Fruit fly (Drosophila melanogaster) whole organism, embryonic: ENCODE measurements around the gene CG46026.

ENCODE experiments used
- Abd-B ChIP-seq: fragments of 200-800 bp; sonication (Bioruptor generic); optimal IDR thresholded peaks from 2 replicates; lab custom pipeline; 2018; ENCODE audit warnings: missing biosample characterization, mild to moderate bottlenecking, missing genetic modification characterization, moderate library complexity
- Bgb ChIP-seq: fragments of 200-800 bp; sonication (Bioruptor generic); IDR thresholded peaks from 2 replicates; pipeline ENCODE4 v1.3.6; 2022; ENCODE audit warnings: missing biosample characterization, missing genetic modification characterization; ENCODE audit not compliant: partially characterized antibody
- CG11247 ChIP-seq: fragments of 200-800 bp; sonication (Bioruptor generic); IDR thresholded peaks from 2 replicates; pipeline ENCODE4 v1.3.6; 2022; ENCODE audit warnings: missing biosample characterization, missing genetic modification characterization
- CG11504 ChIP-seq: fragments of 200-800 bp; sonication (Bioruptor generic); optimal IDR thresholded peaks from 3 replicates; lab custom pipeline; 2019; ENCODE audit warnings: missing biosample characterization, mild to moderate bottlenecking, missing genetic modification characterization, moderate library complexity
- CG13287 ChIP-seq: fragments of 200-800 bp; sonication (Bioruptor generic); IDR thresholded peaks from 2 replicates; pipeline ENCODE4 v1.3.6; 2022; ENCODE audit warnings: missing biosample characterization, missing genetic modification characterization; ENCODE audit not compliant: partially characterized antibody
- CG14441 ChIP-seq: fragments of 200-800 bp; sonication (Bioruptor generic); IDR thresholded peaks from 2 replicates; pipeline ENCODE4 v1.3.6; 2022; ENCODE audit warnings: missing biosample characterization, missing genetic modification characterization
- CG14710 ChIP-seq: fragments of 200-800 bp; sonication (Bioruptor generic); optimal IDR thresholded peaks from 3 replicates; lab custom pipeline; 2019; ENCODE audit warnings: missing biosample characterization, mild to moderate bottlenecking, missing genetic modification characterization, moderate library complexity
- CG15514 ChIP-seq: fragments of 200-800 bp; sonication (Bioruptor generic); optimal IDR thresholded peaks from 3 replicates; lab custom pipeline; 2017; ENCODE audit warnings: missing biosample characterization, missing genetic modification characterization, mild to moderate bottlenecking, moderate library complexity, missing genetic modification reagents
- CG1603 ChIP-seq: fragments of 200-800 bp; sonication (Bioruptor generic); optimal IDR thresholded peaks from 2 replicates; lab custom pipeline; 2019; ENCODE audit warnings: missing biosample characterization, mild to moderate bottlenecking, missing genetic modification characterization, moderate library complexity
- CG2129 ChIP-seq: fragments of 200-800 bp; sonication (Bioruptor generic); IDR thresholded peaks from 2 replicates; pipeline ENCODE4 v1.3.6; 2022; ENCODE audit warnings: missing biosample characterization, missing genetic modification characterization; ENCODE audit not compliant: partially characterized antibody
- CG34224 ChIP-seq: fragments of 200-800 bp; sonication (Bioruptor generic); IDR thresholded peaks from 3 replicates; pipeline ENCODE4 v1.3.6; 2022; ENCODE audit warnings: missing biosample characterization, missing genetic modification characterization; ENCODE audit not compliant: partially characterized antibody
- CG42726 ChIP-seq: fragments of 200-800 bp; sonication (Bioruptor generic); IDR thresholded peaks from 2 replicates; pipeline ENCODE4 v1.3.6; 2022; ENCODE audit warnings: missing biosample characterization, missing genetic modification characterization; ENCODE audit not compliant: partially characterized antibody
- CG4424 ChIP-seq: fragments of 200-800 bp; sonication (Bioruptor generic); optimal IDR thresholded peaks from 3 replicates; lab custom pipeline; 2016; ENCODE audit warnings: missing biosample characterization, missing genetic modification characterization
- CG6654 ChIP-seq: fragments of 200-800 bp; sonication (Bioruptor generic); optimal IDR thresholded peaks from 2 replicates; lab custom pipeline; 2017; ENCODE audit warnings: missing biosample characterization, mild to moderate bottlenecking, missing genetic modification characterization
- CG7963 ChIP-seq: fragments of 200-800 bp; sonication (Bioruptor generic); IDR thresholded peaks from 3 replicates; pipeline ENCODE4 v1.3.6; 2022; ENCODE audit warnings: missing biosample characterization, missing genetic modification characterization; ENCODE audit not compliant: partially characterized antibody
- CoRest ChIP-seq: fragments of 200-800 bp; sonication (Bioruptor generic); optimal IDR thresholded peaks from 3 replicates; lab custom pipeline; 2018; ENCODE audit warnings: missing biosample characterization, mild to moderate bottlenecking, missing genetic modification characterization, moderate library complexity
- Dp ChIP-seq: fragments of 200-800 bp; sonication (Bioruptor generic); optimal IDR thresholded peaks from 2 replicates; lab custom pipeline; 2018; ENCODE audit warnings: missing biosample characterization, mild to moderate bottlenecking, missing genetic modification characterization, moderate library complexity
- Ets97D ChIP-seq: fragments of 200-800 bp; sonication (Bioruptor generic); optimal IDR thresholded peaks from 3 replicates; lab custom pipeline; 2016; ENCODE audit warnings: missing biosample characterization, missing genetic modification characterization
- Fer1 ChIP-seq: fragments of 200-800 bp; sonication (Bioruptor generic); optimal IDR thresholded peaks from 2 replicates; lab custom pipeline; 2017; ENCODE audit warnings: missing biosample characterization, mild to moderate bottlenecking, missing genetic modification characterization
- H2.0 ChIP-seq: fragments of 200-800 bp; sonication (Bioruptor generic); IDR thresholded peaks from 2 replicates; pipeline ENCODE4 v1.3.6; 2022; ENCODE audit warnings: missing biosample characterization, missing genetic modification characterization
- NFAT ChIP-seq: fragments of 200-800 bp; sonication (Bioruptor generic); IDR thresholded peaks from 2 replicates; pipeline ENCODE4 v1.3.6; 2022; ENCODE audit warnings: missing biosample characterization, missing genetic modification characterization
- Oaz ChIP-seq: fragments of 200-800 bp; sonication (Bioruptor generic); IDR thresholded peaks from 2 replicates; pipeline ENCODE4 v1.3.6; 2022; ENCODE audit warnings: missing biosample characterization, missing genetic modification characterization
- Poxn ChIP-seq: fragments of 200-800 bp; sonication (Bioruptor generic); IDR thresholded peaks from 2 replicates; pipeline ENCODE4 v1.3.6; 2022; ENCODE audit warnings: missing biosample characterization, missing genetic modification characterization
- Side ChIP-seq: fragments of 200-800 bp; sonication (Bioruptor generic); optimal IDR thresholded peaks from 2 replicates; lab custom pipeline; 2016; ENCODE audit warnings: missing biosample characterization, missing genetic modification characterization
- Sry-δ ChIP-seq: fragments of 200-800 bp; sonication (Bioruptor generic); optimal IDR thresholded peaks from 2 replicates; lab custom pipeline; 2016; ENCODE audit warnings: missing biosample characterization, missing genetic modification characterization
- Usf ChIP-seq: fragments of 200-800 bp; sonication (Bioruptor generic); optimal IDR thresholded peaks from 2 replicates; lab custom pipeline; 2017; ENCODE audit warnings: missing genotype, missing biosample characterization, missing genetic modification characterization
- da ChIP-seq: fragments of 200-800 bp; sonication (Bioruptor generic); optimal IDR thresholded peaks from 2 replicates; lab custom pipeline; 2016; ENCODE audit warnings: missing biosample characterization, missing genetic modification characterization
- disco-r ChIP-seq: fragments of 200-800 bp; sonication (Bioruptor generic); optimal IDR thresholded peaks from 2 replicates; lab custom pipeline; 2016; ENCODE audit warnings: missing biosample characterization, missing genetic modification characterization
- dm ChIP-seq: fragments of 200-800 bp; sonication (Bioruptor generic); optimal IDR thresholded peaks from 3 replicates; lab custom pipeline; 2016; ENCODE audit warnings: missing biosample characterization, missing genetic modification characterization
- gfzf ChIP-seq: fragments of 200-800 bp; sonication (Bioruptor generic); optimal IDR thresholded peaks from 2 replicates; lab custom pipeline; 2016; ENCODE audit warnings: missing biosample characterization, mild to moderate bottlenecking, missing genetic modification characterization, moderate library complexity
- hb ChIP-seq: fragments of 200-800 bp; sonication (Bioruptor generic); IDR thresholded peaks from 3 replicates; pipeline ENCODE4 v1.3.6; 2022; ENCODE audit warnings: missing biosample characterization, missing genetic modification characterization; ENCODE audit not compliant: partially characterized antibody
- hbn ChIP-seq: fragments of 200-800 bp; sonication (Bioruptor generic); IDR thresholded peaks from 2 replicates; pipeline ENCODE4 v1.3.6; 2022; ENCODE audit warnings: missing biosample characterization, missing genetic modification characterization; ENCODE audit not compliant: partially characterized antibody
- inv ChIP-seq: fragments of 200-800 bp; sonication (Bioruptor generic); IDR thresholded peaks from 2 replicates; pipeline ENCODE4 v1.3.6; 2022; ENCODE audit warnings: missing biosample characterization, missing genetic modification characterization; ENCODE audit not compliant: partially characterized antibody
- jumu ChIP-seq: fragments of 200-800 bp; sonication (Bioruptor generic); optimal IDR thresholded peaks from 3 replicates; lab custom pipeline; 2016; ENCODE audit warnings: missing biosample characterization, missing genetic modification characterization
- mld ChIP-seq: fragments of 200-800 bp; sonication (Bioruptor generic); IDR thresholded peaks from 3 replicates; pipeline ENCODE4 v1.3.6; 2022; ENCODE audit warnings: missing biosample characterization, missing genetic modification characterization; ENCODE audit not compliant: partially characterized antibody
- nerfin-2 ChIP-seq: fragments of 200-800 bp; sonication (Bioruptor generic); IDR thresholded peaks from 2 replicates; pipeline ENCODE4 v1.3.6; 2022; ENCODE audit warnings: missing biosample characterization, missing genetic modification characterization; ENCODE audit not compliant: partially characterized antibody
- pnt ChIP-seq: fragments of 200-800 bp; sonication (Bioruptor generic); optimal IDR thresholded peaks from 3 replicates; lab custom pipeline; 2016; ENCODE audit warnings: missing biosample characterization, missing genetic modification characterization
- sens ChIP-seq: fragments of 200-800 bp; sonication (Bioruptor generic); peaks from one replicate; lab custom pipeline; 2016; ENCODE audit warnings: missing biosample characterization, missing genetic modification characterization
- sna ChIP-seq: fragments of 200-800 bp; sonication (Bioruptor generic); IDR thresholded peaks from 2 replicates; pipeline ENCODE4 v1.3.6; 2022; ENCODE audit warnings: missing biosample characterization, missing genetic modification characterization; ENCODE audit not compliant: partially characterized antibody
- trem ChIP-seq: fragments of 200-800 bp; optimal IDR thresholded peaks from 3 replicates; lab custom pipeline; 2019; ENCODE audit warnings: missing biosample characterization, mild to moderate bottlenecking, missing genetic modification characterization, moderate library complexity
- vnd ChIP-seq: fragments of 200-800 bp; sonication (Bioruptor generic); IDR thresholded peaks from 3 replicates; pipeline ENCODE4 v1.3.6; 2022; ENCODE audit warnings: missing biosample characterization, missing genetic modification characterization; ENCODE audit not compliant: partially characterized antibody
- zen2 ChIP-seq: fragments of 200-800 bp; sonication (Bioruptor generic); IDR thresholded peaks from 3 replicates; pipeline ENCODE4 v1.3.6; 2022; ENCODE audit warnings: missing biosample characterization, missing genetic modification characterization; ENCODE audit not compliant: partially characterized antibody

Gene CG46026

dm6 chr3R:6350755-6351154 lies 44.1 kb downstream of the CG46026 start, which contains the start of gene Pak (continued):
- TF ChIP-seq CG6654 (no peak), CG13287 (GFP tag; lab: Robert Waterston, UW) (peak; percentile 95), da (GFP tag; lab: Kevin White, UChicago) (peak; percentile 11), jumu (peak; percentile 1), gfzf (peak; percentile 56), hb (peak; percentile 87), hbn (GFP tag; lab: Robert Waterston, UW) (peak; percentile 89), CG42726 (GFP tag; lab: Robert Waterston, UW) (peak; percentile 95), CG4424 (GFP tag; lab: Kevin White, UChicago) (no peak), Oaz (GFP tag; lab: Robert Waterston, UW) (no peak), zen2 (GFP tag; lab: Robert Waterston, UW) (peak; percentile 90), Sry-δ (GFP tag; lab: Kevin White, UChicago) (peak; percentile 97), dm (GFP tag; lab: Kevin White, UChicago) (peak; percentile 13), CG14441 (GFP tag; lab: Robert Waterston, UW) (no peak), Abd-B (peak; percentile 12), Side (GFP tag; lab: Kevin White, UChicago) (no peak), Bgb (GFP tag; lab: Robert Waterston, UW) (peak; percentile 96), CG15514 (GFP tag; lab: Kevin White, UChicago) (peak; percentile 58), inv (GFP tag; lab: Robert Waterston, UW) (peak; percentile 92), CoRest (peak; percentile 55), NFAT (GFP tag; lab: Robert Waterston, UW) (no peak), nerfin-2 (GFP tag; lab: Robert Waterston, UW) (peak; percentile 82), Dp (peak; percentile 64), H2.0 (GFP tag; lab: Robert Waterston, UW) (no peak), CG7963 (peak; percentile 89), Fer1 (GFP tag; lab: Kevin White, UChicago) (no peak), CG14710 (tag; lab: Kevin White, UChicago) (peak; percentile 43), mld (GFP tag; lab: Robert Waterston, UW) (peak; percentile 93), Poxn (GFP tag; lab: Robert Waterston, UW) (no peak), sna (GFP tag; lab: Robert Waterston, UW) (peak; percentile 92), trem (tag; lab: Kevin White, UChicago) (peak; percentile 54), pnt (GFP tag; lab: Kevin White, UChicago) (no peak), CG34224 (GFP tag; lab: Robert Waterston, UW) (peak; percentile 86), sens (GFP tag; lab: Kevin White, UChicago) (peak; percentile 80), Ets97D (peak; percentile 58), Usf (no peak), disco-r (GFP tag; lab: Kevin White, UChicago) (no peak), CG2129 (peak; percentile 76), vnd (peak; percentile 95), CG11504 (peak; percentile 4), CG1603 (tag; lab: Kevin White, UChicago) (peak; percentile 68), CG11247 (GFP tag; lab: Robert Waterston, UW) (no peak)
